Worm (Caenorhabditis elegans): Measurements from ENCODE around the gene Y52E8A.2.

DNA sequence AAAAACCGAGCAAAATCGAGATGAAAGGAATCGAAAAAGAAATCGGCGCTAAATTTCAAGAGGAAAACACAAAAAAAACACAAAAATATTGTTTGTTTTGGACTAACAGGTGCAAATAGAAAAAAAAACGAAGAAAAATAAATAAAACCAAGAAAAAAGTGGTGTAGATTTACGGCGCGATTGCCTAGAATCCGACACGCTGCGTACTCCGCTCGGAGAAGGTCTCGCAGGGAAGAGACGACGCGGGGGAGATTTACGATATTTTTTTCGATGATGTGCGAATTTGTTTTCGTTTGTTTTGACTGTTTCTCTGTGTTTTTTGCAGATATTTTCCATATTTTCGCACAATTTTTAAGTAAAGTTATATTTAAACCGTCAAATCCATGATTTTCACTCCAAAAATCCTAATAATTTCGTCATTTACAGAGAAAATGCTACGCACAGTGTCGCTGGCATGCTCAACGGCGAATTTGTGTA, 21.4 kb upstream of the Y52E8A.2 start, which contains the start of gene sco-1:
- TF ChIP-seq lin-11 (tag; optimal IDR thresholded peaks at IDR 0.05) (no peak), K02D7.2 (tag; optimal IDR thresholded peaks at IDR 0.05) (no peak), ceh-6 (GFP tag; optimal IDR thresholded peaks at IDR 0.05) (no peak), pha-4 (tag; optimal IDR thresholded peaks at IDR 0.05) (no peak)

All from whole organism, late embryonic.